Worm (Caenorhabditis elegans) whole organism, L3 larva: ENCODE results near the gene srbc-45.

Source experiments
- ama-1 ChIP-seq: fragments of 150-350 bp; optimal IDR thresholded peaks from 2 replicates; lab custom pipeline; 2018
- ceh-9 ChIP-seq: sonication (generic microtip); optimal IDR thresholded peaks from 2 replicates; lab custom pipeline; 2018; ENCODE audit warnings: missing biosample characterization, missing genetic modification characterization
- fos-1 ChIP-seq: fragments of 150-350 bp; optimal IDR thresholded peaks from 2 replicates; lab custom pipeline; 2014; ENCODE audit warnings: missing biosample characterization, missing genetic modification characterization
- lin-39 ChIP-seq: fragments of 150-350 bp; optimal IDR thresholded peaks from 2 replicates; lab custom pipeline; 2018; ENCODE audit warnings: missing biosample characterization, missing genetic modification reagents, missing genetic modification characterization
- mml-1 ChIP-seq: fragments of 150-350 bp; sonication (generic microtip); optimal IDR thresholded peaks from 3 replicates; lab custom pipeline; 2014; ENCODE audit warnings: missing biosample characterization, missing genetic modification characterization
- nhr-237 ChIP-seq: fragments of 150-350 bp; optimal IDR thresholded peaks from 2 replicates; lab custom pipeline; 2014; ENCODE audit warnings: missing biosample characterization, missing genetic modification characterization
- nhr-28 ChIP-seq: fragments of 150-350 bp; optimal IDR thresholded peaks from 2 replicates; lab custom pipeline; 2014; ENCODE audit warnings: missing biosample characterization, missing genetic modification characterization
- nhr-43 ChIP-seq: sonication (generic microtip); optimal IDR thresholded peaks from 2 replicates; lab custom pipeline; 2016; ENCODE audit warnings: mild to moderate bottlenecking, missing genetic modification characterization, missing compliant biosample characterization; ENCODE audit not compliant: poor library complexity, severe bottlenecking
- zag-1 ChIP-seq: fragments of 150-350 bp; optimal IDR thresholded peaks from 2 replicates; lab custom pipeline; 2014; ENCODE audit warnings: missing biosample characterization, missing genetic modification characterization
- ztf-11 ChIP-seq: fragments of 150-350 bp; optimal IDR thresholded peaks from 2 replicates; lab custom pipeline; 2014; ENCODE audit warnings: missing biosample characterization, missing genetic modification characterization
- ztf-4 ChIP-seq: fragments of 150-350 bp; optimal IDR thresholded peaks from 2 replicates; lab custom pipeline; 2014; ENCODE audit warnings: missing biosample characterization, missing genetic modification characterization

- TF ChIP-seq ceh-9 (no peak), nhr-237 (tag; lab: Kevin White, UChicago) (no peak), ama-1 (lab: Kevin White, UChicago) (no peak), ztf-11 (no peak), mml-1 (no peak), lin-39 (tag; lab: Kevin White, UChicago) (no peak), ztf-4 (tag; lab: Kevin White, UChicago) (no peak), nhr-43 (no peak), zag-1 (no peak), fos-1 (tag; lab: Kevin White, UChicago) (no peak), nhr-28 (tag; lab: Kevin White, UChicago) (no peak)
These were observed 42.5 kb upstream of the srbc-45 start, which contains the start of gene F18E2.15 for ce11 chrV:12760913-12761312.
